Fruit fly (Drosophila melanogaster): ENCODE measurements around the gene CG44362.

DNA sequence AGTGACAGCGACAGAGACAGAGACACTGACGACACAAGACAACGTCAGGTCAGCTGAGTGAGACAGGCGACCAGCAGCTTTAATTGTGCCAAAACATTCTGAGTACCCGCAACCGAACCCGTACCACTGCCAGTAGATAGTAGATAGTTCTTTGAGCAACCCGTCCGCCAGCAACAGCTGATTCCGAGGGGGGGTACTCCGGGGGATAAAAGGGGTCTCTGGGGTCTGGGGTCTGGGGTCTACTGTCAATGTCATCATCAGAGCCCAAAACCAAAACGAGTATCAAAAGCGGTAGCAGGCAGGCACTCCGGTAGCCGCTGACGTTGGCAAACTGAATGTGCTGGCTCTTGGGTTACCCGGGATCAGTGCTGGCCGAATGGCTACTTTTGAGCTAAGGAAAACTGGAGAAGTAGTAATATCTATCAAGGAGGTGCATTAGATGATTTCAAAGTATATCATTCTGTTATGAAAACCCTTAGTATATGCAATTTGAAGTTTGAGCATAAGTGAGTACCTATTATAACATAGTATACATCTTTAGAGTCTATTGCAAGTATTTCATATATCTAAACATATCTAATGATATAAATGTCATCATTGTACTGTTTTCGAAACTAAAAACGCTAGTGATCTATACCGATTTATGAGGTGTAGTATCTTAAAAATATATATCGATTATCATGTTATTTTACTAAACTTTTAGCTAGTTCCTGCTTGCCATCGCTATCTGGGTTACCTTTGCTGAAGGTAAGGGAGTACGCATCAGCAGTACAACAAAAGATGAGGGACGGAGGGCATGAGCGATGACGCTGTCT lies 16.0 kb upstream of the CG44362 start:
- TF ChIP-seq CG13204 (GFP tag; optimal IDR thresholded peaks at IDR 0.05) (peak; percentile 51), CG32121 (GFP tag; IDR thresholded peaks at IDR 0.05) (no peak), CG14655 (GFP tag; optimal IDR thresholded peaks at IDR 0.05) (no peak), EcR (GFP tag; optimal IDR thresholded peaks at IDR 0.05) (peak; percentile 25), Pif1B (GFP tag; optimal IDR thresholded peaks at IDR 0.05) (no peak), CG8159 (tag; optimal IDR thresholded peaks at IDR 0.05) (peak; percentile 31), CG8301 (tag; optimal IDR thresholded peaks at IDR 0.05) (no peak), Snoo (tag; optimal IDR thresholded peaks at IDR 0.05) (no peak), CG10348 (GFP tag; IDR thresholded peaks at IDR 0.05) (no peak), Ets98B (GFP tag; IDR thresholded peaks at IDR 0.05) (no peak), CG9948 (tag; optimal IDR thresholded peaks at IDR 0.05) (no peak)
